Worm (Caenorhabditis elegans) whole organism, dauer: Measurements from ENCODE around the gene C29G2.3.
"Not testable (repeated sequence)": the region's sequence is repeated elsewhere in the genome, so short reads cannot be mapped to it uniquely, and the experiment has no call there.

ENCODE experiments used
- unc-62 ChIP-seq: sonication (generic microtip); optimal IDR thresholded peaks from 2 replicates; lab custom pipeline; 2017; ENCODE audit warnings: missing biosample characterization, missing genetic modification reagents, missing genetic modification characterization

C29G2.3 gene

ce11 chrV:2580598-2580997, at the start of gene C29G2.3:
TSS of gene C29G2.3 (plus strand) at chrV:2580898.
- no peak for TF ChIP-seq unc-62

ce11 chrV:2536309-2536708, 44.4 kb upstream of the C29G2.3 start, which contains the start of gene Y45G12C.10:
TSS of gene Y45G12C.10 (minus strand) at chrV:2536409.
- not testable (repeated sequence) for TF ChIP-seq unc-62

- TF ChIP-seq unc-62: not testable (repeated sequence)
Observed at ce11 chrV:2561390-2561789, 19.3 kb upstream of the C29G2.3 start, which contains the start of gene gst-10. TSS of gene gst-10 (plus strand) at chrV:2561690.

ce11 chrV:2565525-2565924, 15.2 kb upstream of the C29G2.3 start, which contains the start of gene Y45G12C.1:
TSS of gene Y45G12C.1 (plus strand) at chrV:2565683.
- TF ChIP-seq unc-62: no peak

- no peak for TF ChIP-seq unc-62
Observed at ce11 chrV:2570643-2571042, 10.1 kb upstream of the C29G2.3 start, which contains the start of gene srj-19. TSS of gene srj-19 (minus strand) at chrV:2570743.

ce11 chrV:2573108-2573507, 7.6 kb upstream of the C29G2.3 start, which contains the start of gene srj-20:
TSS of gene srj-20 (minus strand) at chrV:2573208.
- TF ChIP-seq unc-62: no peak

- TF ChIP-seq unc-62: no peak
Observed at ce11 chrV:2573881-2574280, 6.8 kb upstream of the C29G2.3 start, which contains the start of gene nhr-290. TSS of gene nhr-290 (plus strand) at chrV:2574181.

ce11 chrV:2575716-2576115, 5.0 kb upstream of the C29G2.3 start:
- TF ChIP-seq unc-62: no peak

ce11 chrV:2577603-2578002, 3.1 kb upstream of the C29G2.3 start, which contains the start of gene srt-4:
TSS of gene srt-4 (plus strand) at chrV:2577903.
- no peak for TF ChIP-seq unc-62

ce11 chrV:2585727-2586126, 5.0 kb downstream of the C29G2.3 start, which contains the start of gene C29G2.6:
TSS of gene C29G2.6 (minus strand) at chrV:2585908.
- no peak for TF ChIP-seq unc-62

ce11 chrV:2589834-2590233, 9.1 kb downstream of the C29G2.3 start:
- no peak for TF ChIP-seq unc-62

- no peak for TF ChIP-seq unc-62
Observed at ce11 chrV:2592173-2592676, 11.5 kb downstream of the C29G2.3 start, which contains the start of gene irg-3. TSS of gene irg-3 (plus strand) at chrV:2592591.

ce11 chrV:2595720-2596119, 15.0 kb downstream of the C29G2.3 start:
- TF ChIP-seq unc-62: no peak

ce11 chrV:2598830-2599229, 18.1 kb downstream of the C29G2.3 start, which contains the start of gene F53E10.5:
TSS of gene F53E10.5 (minus strand) at chrV:2598930.
- not testable (repeated sequence) for TF ChIP-seq unc-62

- TF ChIP-seq unc-62: no peak
Observed at ce11 chrV:2600543-2600942, 19.8 kb downstream of the C29G2.3 start.

ce11 chrV:2601817-2602216, 21.1 kb downstream of the C29G2.3 start:
- no peak for TF ChIP-seq unc-62

ce11 chrV:2603056-2603455, 22.4 kb downstream of the C29G2.3 start, which contains the start of gene F53E10.6:
TSS of gene F53E10.6 (minus strand) at chrV:2603063.
- TF ChIP-seq unc-62: no peak

ce11 chrV:2608352-2608751, 27.7 kb downstream of the C29G2.3 start, which contains the start of gene acr-17:
TSS of gene acr-17 (plus strand) at chrV:2608652.
- TF ChIP-seq unc-62: no peak
